Fruit fly (Drosophila melanogaster): Measurements from ENCODE around the gene CG31495.

DNA sequence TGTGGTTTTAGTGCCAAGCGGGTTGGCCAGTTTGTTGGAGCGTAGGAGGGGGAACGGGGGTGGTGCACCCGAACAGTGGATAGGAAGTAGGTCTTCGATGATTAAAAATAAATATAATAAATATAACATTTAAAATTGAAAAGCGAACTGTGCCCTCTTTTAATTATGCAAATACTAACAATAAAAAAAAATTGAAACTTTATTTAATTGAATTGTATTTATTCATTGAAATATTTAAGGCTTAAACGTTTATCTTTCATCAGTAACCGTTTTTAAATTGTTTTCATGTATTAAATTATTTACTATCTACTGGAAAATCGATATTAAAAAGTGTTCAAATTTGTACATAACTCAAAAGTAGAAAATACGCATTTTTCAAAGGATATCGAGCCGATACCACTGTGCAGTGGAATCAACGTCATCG lies 35.7 kb upstream of the CG31495 start:
- no peak for TF ChIP-seq Myc (optimal IDR thresholded peaks at IDR 0.05)
- no peak for TF ChIP-seq tai (GFP tag; optimal IDR thresholded peaks at IDR 0.05)
- TF ChIP-seq Dif (GFP tag; optimal IDR thresholded peaks at IDR 0.05; ENCODE audit: partially characterized antibody), result no peak
- no peak for TF ChIP-seq N (GFP tag; optimal IDR thresholded peaks at IDR 0.05)
- no peak for TF ChIP-seq usp (GFP tag; optimal IDR thresholded peaks at IDR 0.05)
- no peak for TF ChIP-seq CrebA (GFP tag; optimal IDR thresholded peaks at IDR 0.05; ENCODE audit: borderline replicate concordance)
- TF ChIP-seq foxo (GFP tag; optimal IDR thresholded peaks at IDR 0.05), result peak in 1 of 2 experiments; percentile 41
- no peak for TF ChIP-seq h (GFP tag; optimal IDR thresholded peaks at IDR 0.05)
- no peak for TF ChIP-seq br (GFP tag; optimal IDR thresholded peaks at IDR 0.05)
- peak; percentile 62 for TF ChIP-seq Sp1 (GFP tag; optimal IDR thresholded peaks at IDR 0.05)
- no peak for TF ChIP-seq lola (GFP tag; optimal IDR thresholded peaks at IDR 0.05)

All from whole organism, wandering third instar larva.